Fruit fly (Drosophila melanogaster) whole organism, embryonic: Measurements from ENCODE around the gene CG7550.

Experiments
- Atf6 ChIP-seq: fragments of 200-800 bp; sonication (Bioruptor generic); IDR thresholded peaks from 2 replicates; pipeline ENCODE4 v1.3.6; 2022; ENCODE audit warnings: missing biosample characterization, missing genetic modification characterization
- Bgb ChIP-seq: fragments of 200-800 bp; sonication (Bioruptor generic); IDR thresholded peaks from 2 replicates; pipeline ENCODE4 v1.3.6; 2022; ENCODE audit warnings: missing biosample characterization, missing genetic modification characterization; ENCODE audit not compliant: partially characterized antibody
- CG10274 ChIP-seq: fragments of 200-800 bp; sonication (Bioruptor generic); optimal IDR thresholded peaks from 3 replicates; lab custom pipeline; 2017; ENCODE audit warnings: missing biosample characterization, mild to moderate bottlenecking, missing genetic modification characterization
- CG10979 ChIP-seq: fragments of 200-800 bp; sonication (Bioruptor generic); optimal IDR thresholded peaks from 2 replicates; lab custom pipeline; 2018; ENCODE audit warnings: missing biosample characterization, mild to moderate bottlenecking, missing genetic modification characterization, moderate library complexity
- CG11696 ChIP-seq: fragments of 200-800 bp; sonication (Bioruptor generic); IDR thresholded peaks from 2 replicates; pipeline ENCODE4 v1.3.6; 2022; ENCODE audit warnings: missing biosample characterization, missing genetic modification characterization
- CG12236 ChIP-seq: fragments of 200-800 bp; sonication (Bioruptor generic); optimal IDR thresholded peaks from 2 replicates; lab custom pipeline; 2016; ENCODE audit warnings: missing biosample characterization, missing genetic modification characterization
- CG16779 ChIP-seq: fragments of 200-800 bp; sonication (Bioruptor generic); IDR thresholded peaks from 2 replicates; pipeline ENCODE4 v1.3.6; 2022; ENCODE audit warnings: missing biosample characterization, missing genetic modification characterization
- CG18599 ChIP-seq: fragments of 200-800 bp; sonication (Bioruptor generic); optimal IDR thresholded peaks from 3 replicates; lab custom pipeline; 2017; ENCODE audit warnings: missing biosample characterization, missing genetic modification characterization, mild to moderate bottlenecking, moderate library complexity, missing genetic modification reagents
- CG2712 ChIP-seq: fragments of 200-800 bp; optimal IDR thresholded peaks from 3 replicates; lab custom pipeline; 2019; ENCODE audit warnings: missing biosample characterization, mild to moderate bottlenecking, missing genetic modification characterization, moderate library complexity
- CG2875 ChIP-seq: fragments of 200-800 bp; sonication (Bioruptor generic); optimal IDR thresholded peaks from 2 replicates; lab custom pipeline; 2017; ENCODE audit warnings: missing biosample characterization, mild to moderate bottlenecking, missing genetic modification characterization, missing genetic modification reagents
- CG33557 ChIP-seq: fragments of 200-800 bp; sonication (Bioruptor generic); optimal IDR thresholded peaks from 2 replicates; lab custom pipeline; 2019; ENCODE audit warnings: missing biosample characterization, mild to moderate bottlenecking, missing genetic modification characterization, moderate library complexity
- CG3407 ChIP-seq: fragments of 200-800 bp; sonication (Bioruptor generic); optimal IDR thresholded peaks from 2 replicates; lab custom pipeline; 2018; ENCODE audit warnings: missing biosample characterization, mild to moderate bottlenecking, missing genetic modification characterization
- CG4404 ChIP-seq: fragments of 200-800 bp; sonication (Bioruptor generic); IDR thresholded peaks from 2 replicates; pipeline ENCODE4 v1.3.6; 2022; ENCODE audit warnings: missing biosample characterization, missing genetic modification characterization
- CG4424 ChIP-seq: fragments of 200-800 bp; sonication (Bioruptor generic); optimal IDR thresholded peaks from 3 replicates; lab custom pipeline; 2016; ENCODE audit warnings: missing biosample characterization, missing genetic modification characterization
- CG9727 ChIP-seq: fragments of 200-800 bp; sonication (Bioruptor generic); optimal IDR thresholded peaks from 3 replicates; lab custom pipeline; 2017; ENCODE audit warnings: missing biosample characterization, mild to moderate bottlenecking, missing genetic modification characterization
- Doc3 ChIP-seq: fragments of 200-800 bp; sonication (Bioruptor generic); IDR thresholded peaks from 3 replicates; pipeline ENCODE4 v1.3.6; 2022; ENCODE audit warnings: missing biosample characterization, missing genetic modification characterization; ENCODE audit not compliant: partially characterized antibody
- Ets97D ChIP-seq: fragments of 200-800 bp; sonication (Bioruptor generic); optimal IDR thresholded peaks from 3 replicates; lab custom pipeline; 2016; ENCODE audit warnings: missing biosample characterization, missing genetic modification characterization
- HHEX ChIP-seq: fragments of 200-800 bp; sonication (Bioruptor generic); optimal IDR thresholded peaks from 3 replicates; lab custom pipeline; 2017; ENCODE audit warnings: missing biosample characterization, mild to moderate bottlenecking, missing genetic modification characterization, missing genetic modification reagents
- Lhr ChIP-seq: fragments of 200-800 bp; sonication (Bioruptor generic); optimal IDR thresholded peaks from 3 replicates; lab custom pipeline; 2017; ENCODE audit warnings: mild to moderate bottlenecking, missing biosample characterization, missing genetic modification reagents, missing genetic modification characterization
- MBD-R2 ChIP-seq: fragments of 200-800 bp; sonication (Bioruptor generic); IDR thresholded peaks from 2 replicates; pipeline ENCODE4 v1.3.6; 2022; ENCODE audit warnings: missing biosample characterization, missing genetic modification characterization
- MTF-1 ChIP-seq: fragments of 200-800 bp; sonication (Bioruptor generic); optimal IDR thresholded peaks from 2 replicates; lab custom pipeline; 2018; ENCODE audit warnings: missing biosample characterization, mild to moderate bottlenecking, missing genetic modification characterization, borderline replicate concordance
- Sry-β ChIP-seq: fragments of 200-800 bp; sonication (Bioruptor generic); optimal IDR thresholded peaks from 2 replicates; lab custom pipeline; 2018; ENCODE audit warnings: missing biosample characterization, mild to moderate bottlenecking, missing genetic modification characterization, moderate library complexity
- Tbp ChIP-seq: fragments of >200 bp; optimal IDR thresholded peaks from 2 replicates; lab custom pipeline; 2018; ENCODE audit warnings: missing biosample characterization, missing genetic modification characterization
- Trl ChIP-seq, 3 experiments: fragments of >200 bp in 2 of 3; fragments of 200-800 bp in 1 of 3; sonication (Bioruptor generic) in 1 of 3; optimal IDR thresholded peaks; 2 replicates in 1 of 3; 3 replicates in 2 of 3; lab custom pipeline; 2016 to 2017; ENCODE audit warnings: missing biosample characterization in 1 of 3, missing genetic modification characterization in 1 of 3
- Usf ChIP-seq: fragments of 200-800 bp; sonication (Bioruptor generic); optimal IDR thresholded peaks from 2 replicates; lab custom pipeline; 2017; ENCODE audit warnings: missing genotype, missing biosample characterization, missing genetic modification characterization
- bcd ChIP-seq: fragments of 200-800 bp; sonication (Bioruptor generic); optimal IDR thresholded peaks from 2 replicates; lab custom pipeline; 2017; ENCODE audit warnings: missing biosample characterization, mild to moderate bottlenecking, missing genetic modification characterization
- br ChIP-seq: fragments of >200 bp; optimal IDR thresholded peaks from 2 replicates; lab custom pipeline; 2017
- cas ChIP-seq: fragments of 200-800 bp; sonication (Bioruptor generic); IDR thresholded peaks from 2 replicates; pipeline ENCODE4 v1.3.6; 2022; ENCODE audit warnings: missing biosample characterization, missing genetic modification characterization
- chinmo ChIP-seq: fragments of 200-800 bp; sonication (Bioruptor generic); IDR thresholded peaks from 4 replicates; pipeline ENCODE4 v1.3.6; 2022; ENCODE audit warnings: missing biosample characterization, missing genetic modification characterization; ENCODE audit not compliant: partially characterized antibody
- da ChIP-seq: fragments of 200-800 bp; sonication (Bioruptor generic); optimal IDR thresholded peaks from 2 replicates; lab custom pipeline; 2016; ENCODE audit warnings: missing biosample characterization, missing genetic modification characterization
- esg ChIP-seq: fragments of 200-800 bp; sonication (Bioruptor generic); conservative IDR thresholded peaks from 2 replicates; pipeline ENCODE4 v1.3.6; 2022; ENCODE audit warnings: missing biosample characterization, missing genetic modification characterization
- ewg ChIP-seq: fragments of 200-800 bp; sonication (Bioruptor generic); optimal IDR thresholded peaks from 3 replicates; lab custom pipeline; 2017; ENCODE audit warnings: mild to moderate bottlenecking, missing biosample characterization, missing genetic modification reagents, missing genetic modification characterization
- fd64A ChIP-seq: fragments of 200-800 bp; sonication (Bioruptor generic); optimal IDR thresholded peaks from 3 replicates; lab custom pipeline; 2018; ENCODE audit warnings: missing biosample characterization, mild to moderate bottlenecking, missing genetic modification characterization
- gsb ChIP-seq: fragments of 200-800 bp; sonication (Bioruptor generic); IDR thresholded peaks from 2 replicates; pipeline ENCODE4 v1.3.6; 2022; ENCODE audit warnings: missing biosample characterization, missing genetic modification characterization
- lbe ChIP-seq: fragments of 200-800 bp; sonication (Bioruptor generic); optimal IDR thresholded peaks from 2 replicates; lab custom pipeline; 2016; ENCODE audit warnings: missing biosample characterization, mild to moderate bottlenecking, missing genetic modification characterization
- luna ChIP-seq: fragments of 200-800 bp; sonication (Bioruptor generic); optimal IDR thresholded peaks from 2 replicates; lab custom pipeline; 2016; ENCODE audit warnings: missing biosample characterization, missing genetic modification characterization
- maf-S ChIP-seq: fragments of 200-800 bp; sonication (Bioruptor generic); optimal IDR thresholded peaks from 2 replicates; lab custom pipeline; 2016; ENCODE audit warnings: missing biosample characterization, missing genetic modification characterization
- mam ChIP-seq: fragments of 200-800 bp; sonication (Bioruptor generic); optimal IDR thresholded peaks from 3 replicates; lab custom pipeline; 2016; ENCODE audit warnings: missing biosample characterization, missing genetic modification characterization
- org-1 ChIP-seq: fragments of 200-800 bp; sonication (Bioruptor generic); optimal IDR thresholded peaks from 2 replicates; lab custom pipeline; 2017; ENCODE audit warnings: missing biosample characterization, missing genetic modification characterization
- otp ChIP-seq: fragments of 200-800 bp; sonication (Bioruptor generic); IDR thresholded peaks from 3 replicates; pipeline ENCODE4, ENCODE4 v1.3.6; 2022; ENCODE audit warnings: missing biosample characterization, missing genetic modification characterization
- pho ChIP-seq: fragments of 200-800 bp; sonication (Bioruptor generic); optimal IDR thresholded peaks from 2 replicates; lab custom pipeline; 2016; ENCODE audit warnings: missing biosample characterization, missing genetic modification characterization
- phol ChIP-seq: fragments of 200-800 bp; sonication (Bioruptor generic); optimal IDR thresholded peaks from 3 replicates; lab custom pipeline; 2018; ENCODE audit warnings: missing biosample characterization, mild to moderate bottlenecking, missing genetic modification characterization, moderate library complexity
- pnt ChIP-seq: fragments of 200-800 bp; sonication (Bioruptor generic); optimal IDR thresholded peaks from 3 replicates; lab custom pipeline; 2016; ENCODE audit warnings: missing biosample characterization, missing genetic modification characterization
- pum ChIP-seq: fragments of 200-800 bp; sonication (Bioruptor generic); optimal IDR thresholded peaks from 2 replicates; lab custom pipeline; 2016; ENCODE audit warnings: missing biosample characterization, missing genetic modification characterization
- pzg ChIP-seq: fragments of 200-800 bp; sonication (Bioruptor generic); optimal IDR thresholded peaks from 3 replicates; lab custom pipeline; 2018; ENCODE audit warnings: missing biosample characterization, mild to moderate bottlenecking, missing genetic modification characterization, moderate library complexity
- schlank ChIP-seq: fragments of 200-800 bp; sonication (Bioruptor generic); optimal IDR thresholded peaks from 2 replicates; lab custom pipeline; 2018; ENCODE audit warnings: missing biosample characterization, mild to moderate bottlenecking, missing genetic modification characterization
- slbo ChIP-seq: fragments of 200-800 bp; sonication (Bioruptor generic); IDR thresholded peaks from 2 replicates; pipeline ENCODE4 v1.3.6; 2022; ENCODE audit warnings: missing biosample characterization, missing genetic modification characterization
- tll ChIP-seq, 2 experiments: fragments of 200-800 bp in 1 of 2; fragments of >200 bp in 1 of 2; sonication (Bioruptor generic) in 1 of 2; optimal IDR thresholded peaks; 2 replicates each; lab custom pipeline; 2017 to 2019; ENCODE audit warnings: missing biosample characterization in 2 of 2, missing genetic modification characterization in 2 of 2, mild to moderate bottlenecking in 1 of 2, moderate library complexity in 1 of 2
- trh ChIP-seq: fragments of 200-800 bp; sonication (Bioruptor generic); optimal IDR thresholded peaks from 2 replicates; lab custom pipeline; 2016; ENCODE audit warnings: missing biosample characterization, missing genetic modification characterization
- unc-4 ChIP-seq: fragments of 200-800 bp; sonication (Bioruptor generic); IDR thresholded peaks from 2 replicates; pipeline ENCODE4 v1.3.6; 2022; ENCODE audit warnings: missing biosample characterization, missing genetic modification characterization; ENCODE audit not compliant: partially characterized antibody
- zen ChIP-seq: fragments of 200-800 bp; sonication (Bioruptor generic); optimal IDR thresholded peaks from 3 replicates; lab custom pipeline; 2018; ENCODE audit warnings: missing biosample characterization, mild to moderate bottlenecking, missing genetic modification characterization, moderate library complexity

CG7550 gene

DNA sequence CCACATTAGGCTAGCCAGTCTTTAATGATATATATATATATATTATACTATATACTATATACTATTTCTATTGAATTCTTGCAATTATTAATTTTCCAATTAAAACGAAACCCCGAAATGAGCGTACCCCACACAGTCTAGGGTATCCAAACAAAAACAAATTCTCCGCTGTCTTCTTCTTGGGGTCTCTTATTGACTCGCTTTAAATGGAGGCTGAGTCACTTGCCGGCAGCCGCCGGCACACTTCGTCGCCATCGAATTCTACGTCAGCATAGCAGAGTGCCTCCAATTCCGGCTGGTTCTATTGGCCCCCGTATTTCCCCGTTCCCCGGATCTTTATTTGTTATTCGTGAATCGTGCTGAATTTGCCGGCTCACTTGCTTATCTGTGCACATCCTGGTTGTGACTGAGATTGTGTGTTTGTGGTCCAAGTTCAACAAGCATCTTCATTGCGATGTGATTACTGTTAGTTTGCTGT, 29.6 kb downstream of the CG7550 start (continued):
- TF ChIP-seq cas (GFP tag; lab: Robert Waterston, UW) (no peak), fd64A (GFP tag; lab: Kevin White, UChicago) (no peak), br (lab: Kevin White, UChicago) (no peak), Atf6 (GFP tag; lab: Robert Waterston, UW) (0 out of 2 replicates have a peak, but pooled peaks have one; percentile 23), HHEX (GFP tag; lab: Kevin White, UChicago) (no peak), MBD-R2 (GFP tag; lab: Robert Waterston, UW) (no peak; the same call in 1 of the 2 replicates), lbe (GFP tag; lab: Kevin White, UChicago) (no peak), pnt (GFP tag; lab: Kevin White, UChicago) (no peak), CG4404 (no peak), CG33557 (no peak), CG11696 (GFP tag; lab: Robert Waterston, UW) (no peak), schlank (tag; lab: Kevin White, UChicago) (no peak), CG2712 (tag; lab: Kevin White, UChicago) (peak; percentile 50), MTF-1 (no peak), da (GFP tag; lab: Kevin White, UChicago) (no peak), Usf (GFP tag; lab: Kevin White, UChicago) (no peak), CG9727 (peak; percentile 25), CG16779 (no peak), Sry-β (GFP tag; lab: Kevin White, UChicago) (no peak), maf-S (GFP tag; lab: Kevin White, UChicago) (no peak), CG4424 (GFP tag; lab: Kevin White, UChicago) (no peak), tll (GFP tag; optimal IDR thresholded peaks at IDR 0.05; lab: Kevin White, UChicago) (no peak), CG3407 (no peak), pzg (no peak), CG12236 (GFP tag; lab: Kevin White, UChicago) (no peak), CG2875 (GFP tag; lab: Kevin White, UChicago) (no peak), pho (no peak), chinmo (peak; percentile 71; the same call in 1 of the 4 replicates), ewg (GFP tag; lab: Kevin White, UChicago) (no peak), esg (GFP tag; lab: Robert Waterston, UW) (no peak), Bgb (GFP tag; lab: Robert Waterston, UW) (no peak), CG10979 (tag; lab: Kevin White, UChicago) (no peak), bcd (no peak), gsb (GFP tag; lab: Robert Waterston, UW) (no peak), Lhr (no peak), trh (GFP tag; lab: Kevin White, UChicago) (no peak), pum (GFP tag; lab: Kevin White, UChicago) (no peak), org-1 (GFP tag; lab: Kevin White, UChicago) (no peak), Doc3 (GFP tag; lab: Robert Waterston, UW) (no peak), Tbp (GFP tag; lab: Kevin White, UChicago) (no peak), phol (tag; lab: Kevin White, UChicago) (peak; percentile 18), CG10274 (GFP tag; lab: Kevin White, UChicago) (no peak), mam (GFP tag; lab: Kevin White, UChicago) (no peak), Trl (optimal IDR thresholded peaks at IDR 0.05; lab: Kevin White, UChicago) (no peak), Trl (GFP tag; optimal IDR thresholded peaks at IDR 0.05; lab: Kevin White, UChicago) (no peak), otp (no peak), Ets97D (no peak), unc-4 (no peak), luna (no peak), CG18599 (peak; percentile 75), zen (tag; lab: Kevin White, UChicago) (no peak), slbo (GFP tag; lab: Robert Waterston, UW) (peak; percentile 55)
